Worm (Caenorhabditis elegans): ENCODE data around the gene zipt-9.

Gene zipt-9

ce11 chrV:13715223-13715686 is at the start of gene zipt-9:
TSS of gene zipt-9 (minus strand) at chrV:13715273.
- TF ChIP-seq ets-7 (tag; optimal IDR thresholded peaks at IDR 0.05) (peak; percentile 57), sea-1 (GFP tag; conservative IDR thresholded peaks at IDR 0.05) (no peak), ceh-36 (tag; optimal IDR thresholded peaks at IDR 0.05) (no peak), tbx-11 (GFP tag; IDR thresholded peaks at IDR 0.05) (0 out of 2 replicates have a peak, but pooled peaks have one; percentile 45), tra-4 (tag; optimal IDR thresholded peaks at IDR 0.05) (peak; percentile 28), ama-1 (optimal IDR thresholded peaks at IDR 0.05) (no peak), hmg-4 (GFP tag; optimal IDR thresholded peaks at IDR 0.05) (peak; percentile 11), aly-1 (tag; optimal IDR thresholded peaks at IDR 0.05) (no peak), scrt-1 (GFP tag; IDR thresholded peaks at IDR 0.05) (no peak), tbx-37 (GFP tag; conservative IDR thresholded peaks at IDR 0.05) (peak; percentile 70), flt-1 (GFP tag; IDR thresholded peaks at IDR 0.05) (no peak), hnd-1 (tag; optimal IDR thresholded peaks at IDR 0.05) (no peak), B0310.2 (tag; optimal IDR thresholded peaks at IDR 0.05) (peak; percentile 34), ceh-13 (GFP tag; optimal IDR thresholded peaks at IDR 0.05) (no peak), pes-1 (GFP tag; IDR thresholded peaks at IDR 0.05) (no peak), hmbx-1 (tag; optimal IDR thresholded peaks at IDR 0.05) (no peak), F13C5.2 (tag; optimal IDR thresholded peaks at IDR 0.05) (peak; percentile 72)

- TF ChIP-seq sea-1 (GFP tag; conservative IDR thresholded peaks at IDR 0.05) = no peak
- no peak for TF ChIP-seq ceh-13 (GFP tag; optimal IDR thresholded peaks at IDR 0.05)
- TF ChIP-seq F13C5.2 (tag; optimal IDR thresholded peaks at IDR 0.05) = no peak
- TF ChIP-seq ama-1 (optimal IDR thresholded peaks at IDR 0.05) = no peak
- no peak for TF ChIP-seq hmbx-1 (tag; optimal IDR thresholded peaks at IDR 0.05)
- TF ChIP-seq ets-7 (tag; optimal IDR thresholded peaks at IDR 0.05) = no peak
- TF ChIP-seq hnd-1 (tag; optimal IDR thresholded peaks at IDR 0.05) = no peak
- no peak for TF ChIP-seq flt-1 (GFP tag; IDR thresholded peaks at IDR 0.05)
Observed at ce11 chrV:13763723-13764122, 48.6 kb upstream of the zipt-9 start.

ce11 chrV:13762426-13763127 is 47.5 kb upstream of the zipt-9 start, which contains the start of gene F20G2.6:
TSS of gene F20G2.6 (plus strand) at chrV:13763077.
- TF ChIP-seq ceh-13 (GFP tag; optimal IDR thresholded peaks at IDR 0.05) (no peak), hmbx-1 (tag; optimal IDR thresholded peaks at IDR 0.05) (no peak), aly-1 (tag; optimal IDR thresholded peaks at IDR 0.05) (no peak), tbx-37 (GFP tag; conservative IDR thresholded peaks at IDR 0.05) (no peak), tra-4 (tag; optimal IDR thresholded peaks at IDR 0.05) (no peak), B0310.2 (tag; optimal IDR thresholded peaks at IDR 0.05) (no peak), scrt-1 (GFP tag; IDR thresholded peaks at IDR 0.05) (no peak), ceh-36 (tag; optimal IDR thresholded peaks at IDR 0.05) (no peak), pes-1 (GFP tag; IDR thresholded peaks at IDR 0.05) (no peak), ets-7 (tag; optimal IDR thresholded peaks at IDR 0.05) (no peak), hnd-1 (tag; optimal IDR thresholded peaks at IDR 0.05) (no peak), F13C5.2 (tag; optimal IDR thresholded peaks at IDR 0.05) (no peak), tbx-11 (GFP tag; IDR thresholded peaks at IDR 0.05) (no peak), sea-1 (GFP tag; conservative IDR thresholded peaks at IDR 0.05) (no peak), ama-1 (optimal IDR thresholded peaks at IDR 0.05) (no peak), hmg-4 (GFP tag; optimal IDR thresholded peaks at IDR 0.05) (no peak), flt-1 (GFP tag; IDR thresholded peaks at IDR 0.05) (no peak)

- no peak for TF ChIP-seq pes-1 (GFP tag; IDR thresholded peaks at IDR 0.05)
- TF ChIP-seq B0310.2 (tag; optimal IDR thresholded peaks at IDR 0.05) = no peak
- no peak for TF ChIP-seq hmg-4 (GFP tag; optimal IDR thresholded peaks at IDR 0.05)
- TF ChIP-seq flt-1 (GFP tag; IDR thresholded peaks at IDR 0.05) = no peak
- TF ChIP-seq tbx-37 (GFP tag; conservative IDR thresholded peaks at IDR 0.05) = no peak
- no peak for TF ChIP-seq sea-1 (GFP tag; conservative IDR thresholded peaks at IDR 0.05)
- TF ChIP-seq aly-1 (tag; optimal IDR thresholded peaks at IDR 0.05) = no peak
- TF ChIP-seq F13C5.2 (tag; optimal IDR thresholded peaks at IDR 0.05) = no peak
Observed at ce11 chrV:13757349-13757748, 42.3 kb upstream of the zipt-9 start.

ce11 chrV:13756359-13757091 is 41.5 kb upstream of the zipt-9 start, which contains the start of gene F20G2.2:
TSS of gene F20G2.2 (minus strand) at chrV:13756409.
- TF ChIP-seq scrt-1 (GFP tag; IDR thresholded peaks at IDR 0.05) (no peak), tbx-11 (GFP tag; IDR thresholded peaks at IDR 0.05) (no peak)

ce11 chrV:13753481-13753880 is 38.4 kb upstream of the zipt-9 start, which contains the start of gene F20G2.1:
TSS of gene F20G2.1 (minus strand) at chrV:13753581.
- no peak for TF ChIP-seq pes-1 (GFP tag; IDR thresholded peaks at IDR 0.05)
- TF ChIP-seq hmbx-1 (tag; optimal IDR thresholded peaks at IDR 0.05) = no peak
- TF ChIP-seq tbx-37 (GFP tag; conservative IDR thresholded peaks at IDR 0.05) = no peak
- TF ChIP-seq tra-4 (tag; optimal IDR thresholded peaks at IDR 0.05) = no peak
- no peak for TF ChIP-seq ama-1 (optimal IDR thresholded peaks at IDR 0.05)
- TF ChIP-seq scrt-1 (GFP tag; IDR thresholded peaks at IDR 0.05) = no peak
- no peak for TF ChIP-seq aly-1 (tag; optimal IDR thresholded peaks at IDR 0.05)
- TF ChIP-seq hmg-4 (GFP tag; optimal IDR thresholded peaks at IDR 0.05) = no peak
- no peak for TF ChIP-seq ets-7 (tag; optimal IDR thresholded peaks at IDR 0.05)
- TF ChIP-seq B0310.2 (tag; optimal IDR thresholded peaks at IDR 0.05) = no peak
- TF ChIP-seq tbx-11 (GFP tag; IDR thresholded peaks at IDR 0.05) = no peak
- no peak for TF ChIP-seq F13C5.2 (tag; optimal IDR thresholded peaks at IDR 0.05)
- TF ChIP-seq flt-1 (GFP tag; IDR thresholded peaks at IDR 0.05) = no peak
- TF ChIP-seq sea-1 (GFP tag; conservative IDR thresholded peaks at IDR 0.05) = no peak
- no peak for TF ChIP-seq hnd-1 (tag; optimal IDR thresholded peaks at IDR 0.05)
- no peak for TF ChIP-seq ceh-13 (GFP tag; optimal IDR thresholded peaks at IDR 0.05)
- TF ChIP-seq ceh-36 (tag; optimal IDR thresholded peaks at IDR 0.05) = no peak

- no peak for TF ChIP-seq hmbx-1 (tag; optimal IDR thresholded peaks at IDR 0.05)
- TF ChIP-seq scrt-1 (GFP tag; IDR thresholded peaks at IDR 0.05) = no peak
- TF ChIP-seq F13C5.2 (tag; optimal IDR thresholded peaks at IDR 0.05) = no peak
- no peak for TF ChIP-seq ets-7 (tag; optimal IDR thresholded peaks at IDR 0.05)
- no peak for TF ChIP-seq flt-1 (GFP tag; IDR thresholded peaks at IDR 0.05)
- TF ChIP-seq tra-4 (tag; optimal IDR thresholded peaks at IDR 0.05) = no peak
- TF ChIP-seq ceh-36 (tag; optimal IDR thresholded peaks at IDR 0.05) = no peak
- TF ChIP-seq ama-1 (optimal IDR thresholded peaks at IDR 0.05) = no peak
- TF ChIP-seq sea-1 (GFP tag; conservative IDR thresholded peaks at IDR 0.05) = no peak
- TF ChIP-seq ceh-13 (GFP tag; optimal IDR thresholded peaks at IDR 0.05) = no peak
- no peak for TF ChIP-seq aly-1 (tag; optimal IDR thresholded peaks at IDR 0.05)
- TF ChIP-seq tbx-11 (GFP tag; IDR thresholded peaks at IDR 0.05) = no peak
- TF ChIP-seq hmg-4 (GFP tag; optimal IDR thresholded peaks at IDR 0.05) = no peak
- TF ChIP-seq pes-1 (GFP tag; IDR thresholded peaks at IDR 0.05) = no peak
- TF ChIP-seq tbx-37 (GFP tag; conservative IDR thresholded peaks at IDR 0.05) = no peak
- TF ChIP-seq B0310.2 (tag; optimal IDR thresholded peaks at IDR 0.05) = no peak
- no peak for TF ChIP-seq hnd-1 (tag; optimal IDR thresholded peaks at IDR 0.05)
Observed at ce11 chrV:13751811-13752210, 36.7 kb upstream of the zipt-9 start, which contains the start of gene cld-9. TSS of gene cld-9 (minus strand) at chrV:13751891.
